Worm (Caenorhabditis elegans) whole organism, L4/young adult: ENCODE data around the gene T07D3.4.
"Not testable (repeated sequence)": the region's sequence is repeated elsewhere in the genome, so short reads cannot be mapped to it uniquely, and the experiment has no call there.

Source experiments
- W03F9.2 ChIP-seq: fragments of 150-350 bp; optimal IDR thresholded peaks from 2 replicates; lab custom pipeline; 2014; ENCODE audit warnings: missing biosample characterization, missing genetic modification characterization
- dao-5 ChIP-seq: sonication (generic microtip); optimal IDR thresholded peaks from 2 replicates; lab custom pipeline; 2016; ENCODE audit warnings: missing genotype, missing genetic modification characterization, moderate library complexity, missing compliant biosample characterization
- him-1 ChIP-seq: sonication (generic microtip); optimal IDR thresholded peaks from 2 replicates; lab custom pipeline; 2016; ENCODE audit warnings: missing genotype, missing genetic modification reagents, missing genetic modification characterization, missing compliant biosample characterization

T07D3.4 gene

ce11 chrII:927331-927730 lies 39.2 kb downstream of the T07D3.4 start, which contains the start of gene R07C3.13:
Gene R07C3.13, minus strand, starts transcription at chrII:927431.
- TF ChIP-seq W03F9.2 (tag; lab: Kevin White, UChicago) (no peak), him-1 (tag; lab: Kevin White, UChicago) (no peak), dao-5 (tag; lab: Kevin White, UChicago) (no peak)

- not testable (repeated sequence) for TF ChIP-seq him-1, W03F9.2, dao-5 (tag; lab: Kevin White, UChicago)
These were observed 42.8 kb downstream of the T07D3.4 start, which contains the start of gene fbxc-34 for ce11 chrII:930871-931270. Gene fbxc-34, plus strand, starts transcription at chrII:931171.

- TF ChIP-seq W03F9.2 (tag; lab: Kevin White, UChicago) (no peak), him-1 (tag; lab: Kevin White, UChicago) (no peak), dao-5 (tag; lab: Kevin White, UChicago) (no peak)
These were observed 44.6 kb downstream of the T07D3.4 start, which contains the start of gene acs-15 for ce11 chrII:932718-933117. Gene acs-15, plus strand, starts transcription at chrII:933018.

- no peak for TF ChIP-seq him-1 (tag; lab: Kevin White, UChicago)
- TF ChIP-seq W03F9.2 (tag; lab: Kevin White, UChicago), result no peak
- TF ChIP-seq dao-5 (tag; lab: Kevin White, UChicago), result no peak
These were observed 49.2 kb downstream of the T07D3.4 start for ce11 chrII:937265-937664.

ce11 chrII:938549-938948 lies 50.4 kb downstream of the T07D3.4 start, which contains the start of gene R07C3.3:
Gene R07C3.3, plus strand, starts transcription at chrII:938849.
- TF ChIP-seq dao-5 (tag; lab: Kevin White, UChicago) (no peak), W03F9.2 (tag; lab: Kevin White, UChicago) (no peak), him-1 (tag; lab: Kevin White, UChicago) (no peak)
